Fruit fly (Drosophila melanogaster) whole organism: Measurements from ENCODE around the gene CG43345.

Experiments used
- CG8478 ChIP-seq: fragments of >200 bp; optimal IDR thresholded peaks from 2 replicates; lab custom pipeline; 2018; ENCODE audit warnings: inconsistent platforms
- Dll ChIP-seq: fragments of >200 bp; optimal IDR thresholded peaks from 2 replicates; lab custom pipeline; 2017
- EcR ChIP-seq, 2 experiments: fragments of >200 bp; optimal IDR thresholded peaks; 2 replicates each; lab custom pipeline; 2017; ENCODE audit warnings: missing biosample characterization in 2 of 2, missing genetic modification characterization in 2 of 2, missing genetic modification reagents in 2 of 2
- pan ChIP-seq: fragments of >200 bp; optimal IDR thresholded peaks from 2 replicates; lab custom pipeline; 2017
- psq ChIP-seq: fragments of >200 bp; optimal IDR thresholded peaks from 2 replicates; lab custom pipeline; 2017
- usp ChIP-seq: fragments of >200 bp; optimal IDR thresholded peaks from 2 replicates; lab custom pipeline; 2017; ENCODE audit warnings: missing biosample characterization, missing genetic modification characterization, mixed read lengths

CG43345 gene

DNA sequence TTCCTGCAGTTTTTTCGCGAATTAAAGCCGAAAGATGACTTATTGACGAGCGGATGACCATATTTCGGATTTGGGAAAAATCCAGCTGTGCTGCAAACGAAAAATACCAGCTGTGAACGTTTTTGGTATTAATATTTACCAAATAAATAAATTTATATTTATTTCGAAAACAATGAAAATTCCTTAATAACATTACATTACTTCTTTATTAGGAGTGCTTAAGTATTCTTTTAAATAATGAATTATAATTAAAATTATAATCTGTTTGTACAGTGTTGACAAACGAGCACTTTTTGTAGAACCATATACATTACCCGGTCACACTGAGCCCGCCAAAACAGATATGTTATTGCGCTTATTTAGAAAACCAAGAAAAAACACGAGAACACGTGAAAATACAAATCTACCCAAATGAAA lies 11.2 kb upstream of the CG43345 start, which contains the start of the genes bur and Mcm10:
TSS of gene bur (minus strand) at position 69 of the 417 bp plus-strand sequence.
TSS of gene Mcm10 (plus strand) at position 319 of the 417 bp plus-strand sequence.
- TF ChIP-seq psq (lab: Kevin White, UChicago) (no peak), CG8478 (lab: Kevin White, UChicago) (no peak), EcR (GFP tag; optimal IDR thresholded peaks at IDR 0.05; lab: Kevin White, UChicago) (no peak), usp (GFP tag; lab: Kevin White, UChicago) (no peak), Dll (lab: Kevin White, UChicago) (no peak), pan (lab: Kevin White, UChicago) (no peak)

DNA sequence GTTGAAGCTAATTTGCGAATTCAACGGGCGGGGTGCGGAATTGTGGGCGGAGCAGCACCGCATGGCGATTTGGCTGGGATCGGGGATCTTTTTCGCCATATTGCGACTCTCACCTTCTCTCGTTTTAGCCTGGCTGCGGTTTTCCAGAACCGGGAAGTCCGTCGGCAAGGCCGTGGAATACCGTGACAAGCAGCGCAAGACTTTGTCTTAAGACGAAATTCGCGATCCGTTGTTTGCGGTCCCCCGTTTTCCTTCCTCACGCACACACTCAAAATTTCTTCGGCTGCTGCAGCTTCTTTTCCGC lies 10.8 kb upstream of the CG43345 start:
- TF ChIP-seq pan (lab: Kevin White, UChicago): no peak
- no peak for TF ChIP-seq usp (GFP tag; lab: Kevin White, UChicago)
- no peak for TF ChIP-seq CG8478 (lab: Kevin White, UChicago)
- TF ChIP-seq psq (lab: Kevin White, UChicago): no peak
- no peak for TF ChIP-seq Dll (lab: Kevin White, UChicago)
- no peak for TF ChIP-seq EcR (GFP tag; optimal IDR thresholded peaks at IDR 0.05; lab: Kevin White, UChicago)

DNA sequence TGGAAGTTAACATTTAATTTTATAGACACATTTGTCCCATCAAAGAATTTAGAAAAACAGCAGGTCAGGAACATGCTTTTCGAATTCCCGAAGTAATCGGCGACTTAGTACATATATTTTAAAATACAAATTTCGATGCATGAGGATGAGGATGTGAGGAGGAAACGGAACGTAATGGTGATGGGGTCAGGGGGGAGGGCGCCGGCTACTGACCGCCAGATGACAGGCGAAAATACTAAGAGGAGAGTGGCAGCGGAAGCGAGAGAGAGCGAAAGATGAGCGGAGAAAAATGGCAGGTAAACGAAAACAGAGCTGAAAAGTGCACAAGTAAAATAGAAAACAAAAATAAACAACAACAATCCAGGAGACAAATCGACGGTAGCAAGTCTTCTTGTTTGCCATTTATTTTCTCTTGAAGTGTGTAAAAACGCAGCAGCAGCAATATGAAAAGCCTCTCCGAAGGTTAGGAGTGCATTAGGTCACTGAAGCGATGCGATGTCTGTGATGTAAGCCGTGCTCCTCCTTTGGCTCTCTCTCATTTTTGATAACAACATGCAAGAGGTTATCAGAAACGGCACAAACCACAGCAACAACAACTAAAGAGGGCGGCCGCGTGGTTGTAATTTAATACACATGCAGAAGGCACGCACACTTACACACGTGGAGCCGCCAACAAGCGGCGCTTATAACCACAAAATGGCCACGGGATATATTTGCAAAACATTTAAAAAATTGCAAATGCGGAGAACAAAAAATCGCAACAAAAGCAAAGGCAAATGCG lies 10.2 kb upstream of the CG43345 start:
- no peak for TF ChIP-seq psq (lab: Kevin White, UChicago)

DNA sequence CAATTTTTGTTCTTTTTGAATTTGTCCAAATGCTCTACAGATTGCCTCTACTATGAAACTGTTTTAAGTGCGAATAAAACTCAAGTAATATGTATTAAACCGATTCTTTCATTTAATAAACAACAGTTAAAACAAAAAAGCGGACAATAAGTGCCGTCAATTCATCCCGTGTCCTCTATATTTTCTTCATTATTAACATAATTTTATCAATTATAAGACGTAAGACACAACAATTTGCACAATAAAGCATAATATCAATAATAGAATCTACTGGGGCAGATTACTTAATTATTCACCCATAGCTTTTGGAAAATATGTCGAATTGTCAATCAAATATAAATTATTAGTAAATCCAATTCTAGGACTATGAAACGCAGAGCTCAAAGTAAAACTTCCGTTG lies 4.5 kb upstream of the CG43345 start, which contains the start of gene CG31627:
TSS of gene CG31627 (plus strand) at position 301 of the 400 bp plus-strand sequence.
- TF ChIP-seq Dll (lab: Kevin White, UChicago) (no peak), CG8478 (lab: Kevin White, UChicago) (no peak), usp (GFP tag; lab: Kevin White, UChicago) (no peak), EcR (GFP tag; optimal IDR thresholded peaks at IDR 0.05; lab: Kevin White, UChicago) (no peak)

DNA sequence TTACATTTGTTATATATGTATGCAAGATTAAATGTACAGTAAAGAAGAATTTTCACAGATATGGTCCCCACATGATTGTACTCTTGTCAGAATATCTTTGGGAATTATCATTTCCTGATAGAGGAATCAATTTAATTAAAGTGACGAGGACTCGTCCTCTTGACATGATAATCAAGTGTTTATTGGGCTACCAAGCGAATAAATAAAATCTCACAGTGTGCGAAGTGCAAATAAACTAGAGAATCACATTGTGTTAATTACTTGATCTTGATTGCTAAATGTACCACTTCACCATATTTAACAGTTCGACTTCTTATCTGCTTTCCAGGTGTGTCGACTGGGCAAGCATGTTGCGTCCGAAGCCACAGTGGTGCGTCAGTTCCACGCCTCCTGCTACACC lies 1.5 kb upstream of the CG43345 start:
- TF ChIP-seq psq (lab: Kevin White, UChicago) (no peak), usp (GFP tag; lab: Kevin White, UChicago) (no peak), Dll (lab: Kevin White, UChicago) (no peak), pan (lab: Kevin White, UChicago) (no peak), EcR (GFP tag; optimal IDR thresholded peaks at IDR 0.05; lab: Kevin White, UChicago) (no peak), CG8478 (lab: Kevin White, UChicago) (no peak)

DNA sequence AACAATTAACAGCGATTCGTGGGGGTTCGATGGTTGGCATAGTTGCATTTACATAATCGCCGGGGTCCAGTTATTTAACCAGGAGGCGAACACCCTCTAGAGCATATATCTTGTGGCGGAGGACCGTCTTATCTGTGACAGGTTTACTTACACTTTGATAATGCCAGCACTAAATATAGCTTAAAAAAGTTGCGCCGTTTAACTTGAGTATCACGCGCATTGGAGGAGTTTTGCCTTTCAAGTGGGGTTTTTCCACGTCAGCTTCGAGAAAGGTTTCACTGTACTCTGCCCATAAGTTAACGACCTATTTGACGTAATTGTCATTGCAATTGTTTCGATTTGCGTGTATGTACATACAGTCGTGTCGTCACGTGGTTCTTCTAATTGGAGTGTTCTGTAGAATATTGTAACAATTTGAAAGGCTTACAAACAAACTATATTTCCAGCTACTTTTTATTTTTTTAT lies 811 bp upstream of the CG43345 start:
- no peak for TF ChIP-seq EcR (GFP tag; optimal IDR thresholded peaks at IDR 0.05; lab: Kevin White, UChicago)
- no peak for TF ChIP-seq usp (GFP tag; lab: Kevin White, UChicago)
- no peak for TF ChIP-seq Dll (lab: Kevin White, UChicago)
- TF ChIP-seq CG8478 (lab: Kevin White, UChicago): no peak
- TF ChIP-seq psq (lab: Kevin White, UChicago): no peak
- no peak for TF ChIP-seq pan (lab: Kevin White, UChicago)

DNA sequence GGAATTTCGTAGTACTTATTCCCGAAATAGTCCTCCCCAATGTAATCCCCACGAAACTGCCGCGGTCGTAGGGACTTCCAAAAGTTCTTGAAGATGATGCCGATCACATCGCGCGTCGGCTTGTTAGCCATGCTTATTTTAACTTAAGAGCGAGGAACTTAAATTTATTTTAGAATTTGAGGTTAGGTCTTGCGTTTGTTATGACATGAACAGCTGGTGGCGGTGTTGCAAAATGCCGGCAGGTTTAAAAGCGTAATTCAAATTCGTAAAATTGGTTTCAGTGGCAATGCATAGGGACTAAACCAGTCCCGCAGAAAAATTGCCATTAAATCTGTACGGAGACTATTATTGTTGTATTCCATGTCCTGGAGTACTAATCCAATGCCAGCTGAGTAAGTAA lies 2.0 kb downstream of the CG43345 start:
- TF ChIP-seq CG8478 (lab: Kevin White, UChicago) (no peak), psq (lab: Kevin White, UChicago) (no peak), EcR (GFP tag; optimal IDR thresholded peaks at IDR 0.05; lab: Kevin White, UChicago) (no peak), pan (lab: Kevin White, UChicago) (no peak), Dll (lab: Kevin White, UChicago) (no peak), usp (GFP tag; lab: Kevin White, UChicago) (no peak)

DNA sequence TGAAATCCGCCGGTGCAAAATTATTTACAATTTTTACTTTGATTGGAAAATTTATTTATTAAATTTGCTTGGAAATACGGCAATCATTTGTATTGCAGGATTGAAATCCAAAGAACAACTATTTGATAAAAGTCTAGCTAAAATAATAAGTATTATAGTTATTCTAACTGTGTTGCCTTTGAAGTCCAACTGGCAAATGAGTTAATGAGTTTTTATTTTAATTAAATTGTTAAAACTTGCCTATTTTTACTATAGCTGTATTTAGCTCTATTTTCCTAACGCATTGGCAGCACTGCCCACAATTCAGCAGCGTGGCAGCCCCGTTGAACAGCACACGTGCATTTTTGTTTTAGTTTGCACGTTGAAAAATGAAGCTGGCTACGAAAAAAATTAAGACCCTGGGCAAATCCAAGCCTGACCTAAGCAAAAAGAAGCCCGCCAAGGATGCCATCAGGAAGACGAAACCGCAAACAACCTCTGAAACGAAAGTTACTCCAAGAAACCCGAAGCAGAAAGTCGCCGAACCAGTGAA lies 5.0 kb downstream of the CG43345 start, which contains the start of gene Noc2:
TSS of gene Noc2 (plus strand) at position 331 of the 532 bp plus-strand sequence.
- TF ChIP-seq usp (GFP tag; lab: Kevin White, UChicago): no peak
- no peak for TF ChIP-seq EcR (GFP tag; optimal IDR thresholded peaks at IDR 0.05; lab: Kevin White, UChicago)
- TF ChIP-seq psq (lab: Kevin White, UChicago): no peak
- no peak for TF ChIP-seq Dll (lab: Kevin White, UChicago)
- TF ChIP-seq pan (lab: Kevin White, UChicago): no peak
- no peak for TF ChIP-seq CG8478 (lab: Kevin White, UChicago)

DNA sequence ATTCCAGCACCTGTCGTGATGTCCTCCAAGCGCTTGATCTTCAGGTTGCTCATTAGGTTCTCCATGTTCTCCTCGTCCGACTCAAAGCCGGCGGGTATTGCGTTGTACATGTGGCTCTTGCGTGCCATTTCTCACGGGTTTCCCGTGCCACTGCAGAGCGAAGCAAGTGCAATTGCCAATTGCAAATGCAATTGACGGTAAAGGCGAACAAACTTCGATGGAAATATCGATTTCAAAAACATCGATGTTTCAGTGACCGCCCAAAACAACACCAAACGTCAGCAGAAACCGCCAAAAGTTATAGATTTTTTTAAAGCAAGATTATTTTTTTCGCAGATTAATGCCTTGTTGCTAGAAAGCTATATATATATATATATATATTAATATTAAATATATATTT lies 5.5 kb downstream of the CG43345 start, which contains the start of gene Nbr:
TSS of gene Nbr (minus strand) at position 209 of the 400 bp plus-strand sequence.
- no peak for TF ChIP-seq Dll (lab: Kevin White, UChicago)
- no peak for TF ChIP-seq CG8478 (lab: Kevin White, UChicago)
- no peak for TF ChIP-seq psq (lab: Kevin White, UChicago)
- TF ChIP-seq usp (GFP tag; lab: Kevin White, UChicago): no peak
- no peak for TF ChIP-seq pan (lab: Kevin White, UChicago)
- TF ChIP-seq EcR (GFP tag; optimal IDR thresholded peaks at IDR 0.05; lab: Kevin White, UChicago): no peak

DNA sequence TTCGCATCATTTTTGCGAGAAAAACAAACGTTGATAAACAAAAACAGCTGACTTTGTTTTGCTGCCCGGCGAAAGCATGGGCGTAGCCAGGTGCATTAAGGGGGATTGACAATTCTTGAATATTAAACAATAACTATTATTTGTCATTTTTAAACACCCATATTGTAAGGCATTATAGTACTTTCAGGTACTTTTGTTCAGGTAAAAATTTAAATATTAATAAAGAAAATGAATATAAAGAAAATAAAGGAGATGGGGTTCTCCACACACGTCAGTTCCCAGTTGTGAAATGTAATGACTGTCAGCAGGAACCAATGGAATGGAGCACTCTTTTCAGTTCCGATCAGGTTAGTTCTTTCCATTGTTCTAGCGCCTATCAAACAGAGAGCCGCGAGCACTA lies 9.8 kb downstream of the CG43345 start, which contains the start of the genes Coq3 and Pld3:
TSS of gene Coq3 (minus strand) at position 58 of the 400 bp plus-strand sequence.
TSS of gene Pld3 (plus strand) at position 294 of the 400 bp plus-strand sequence.
- TF ChIP-seq psq (lab: Kevin White, UChicago) (no peak), pan (lab: Kevin White, UChicago) (no peak), usp (GFP tag; lab: Kevin White, UChicago) (no peak), EcR (GFP tag; optimal IDR thresholded peaks at IDR 0.05; lab: Kevin White, UChicago) (no peak)
